Worm (Caenorhabditis elegans) whole organism, L1 larva: ENCODE data around the gene F55G7.5.

Source experiments
- C16A3.4 ChIP-seq: fragments of 150-350 bp; optimal IDR thresholded peaks from 2 replicates; lab custom pipeline; 2014; ENCODE audit warnings: missing biosample characterization, missing genetic modification characterization
- F16B12.6 ChIP-seq: fragments of 150-350 bp; optimal IDR thresholded peaks from 2 replicates; lab custom pipeline; 2014; ENCODE audit warnings: missing biosample characterization, missing genetic modification characterization
- Y116A8C.19 ChIP-seq: sonication (generic microtip); optimal IDR thresholded peaks from 2 replicates; lab custom pipeline; 2016; ENCODE audit warnings: missing compliant biosample characterization, missing genetic modification characterization, borderline replicate concordance
- ama-1 ChIP-seq: fragments of 150-350 bp; optimal IDR thresholded peaks from 2 replicates; lab custom pipeline; 2014
- blmp-1 ChIP-seq: fragments of 150-350 bp; optimal IDR thresholded peaks from 2 replicates; lab custom pipeline; 2014; ENCODE audit warnings: missing biosample characterization, missing genetic modification characterization
- ceh-63 ChIP-seq: fragments of 200-800 bp; sonication (Bioruptor generic); optimal IDR thresholded peaks from 2 replicates; lab custom pipeline; 2018; ENCODE audit warnings: mild to moderate bottlenecking, missing genetic modification characterization, missing compliant biosample characterization
- dpl-1 ChIP-seq, 3 experiments: fragments of 150-350 bp in 2 of 3; sonication (generic microtip) in 1 of 3; optimal IDR thresholded peaks; 2 replicates each; lab custom pipeline; 2014 to 2017; ENCODE audit warnings: missing biosample characterization in 3 of 3, missing genetic modification characterization in 3 of 3, missing genetic modification reagents in 3 of 3
- dsc-1 ChIP-seq: sonication (generic microtip); optimal IDR thresholded peaks from 2 replicates; lab custom pipeline; 2016; ENCODE audit warnings: mild to moderate bottlenecking, missing genetic modification characterization, missing compliant biosample characterization
- efl-1 ChIP-seq, 4 experiments: fragments of 150-350 bp; optimal IDR thresholded peaks in 3 of 4; peaks in 1 of 4; 1 replicate in 1 of 4; 2 replicates in 3 of 4; lab custom pipeline; 2014; ENCODE audit warnings: missing biosample characterization in 2 of 4, missing genetic modification characterization in 2 of 4, missing genetic modification reagents in 2 of 4
- egl-13 ChIP-seq: sonication (generic microtip); optimal IDR thresholded peaks from 2 replicates; lab custom pipeline; 2016; ENCODE audit warnings: missing genotype, missing genetic modification reagents, missing genetic modification characterization, missing compliant biosample characterization
- egl-27 ChIP-seq, 2 experiments: fragments of 150-350 bp in 1 of 2; sonication (generic microtip); optimal IDR thresholded peaks; 3 replicates each; lab custom pipeline; 2017 to 2018; ENCODE audit warnings: missing biosample characterization in 2 of 2, missing genetic modification characterization in 2 of 2, missing genetic modification reagents in 2 of 2
- elt-2 ChIP-seq: sonication (generic microtip); optimal IDR thresholded peaks from 2 replicates; lab custom pipeline; 2016; ENCODE audit warnings: missing genetic modification characterization, mild to moderate bottlenecking, inconsistent platforms, missing compliant biosample characterization, missing genetic modification reagents
- elt-3 ChIP-seq, 6 experiments: fragments of 150-350 bp in 1 of 6; sonication (generic microtip); optimal IDR thresholded peaks; 2 replicates each; lab custom pipeline; 2017 to 2018; ENCODE audit warnings: missing biosample characterization in 6 of 6, missing genetic modification characterization in 6 of 6, inconsistent platforms in 1 of 6
- fkh-4 ChIP-seq: sonication (generic microtip); optimal IDR thresholded peaks from 2 replicates; lab custom pipeline; 2016; ENCODE audit warnings: missing compliant biosample characterization, missing genetic modification characterization, borderline replicate concordance
- hlh-17 ChIP-seq: fragments of 200-800 bp; sonication (Bioruptor generic); optimal IDR thresholded peaks from 2 replicates; lab custom pipeline; 2018; ENCODE audit warnings: missing genetic modification characterization, mild to moderate bottlenecking, missing compliant biosample characterization, moderate library complexity, borderline replicate concordance
- jun-1 ChIP-seq: fragments of 150-350 bp; optimal IDR thresholded peaks from 2 replicates; lab custom pipeline; 2014; ENCODE audit warnings: missing biosample characterization, missing genetic modification reagents, missing genetic modification characterization
- lin-13 ChIP-seq: fragments of 150-350 bp; optimal IDR thresholded peaks from 2 replicates; lab custom pipeline; 2014; ENCODE audit warnings: missing biosample characterization, missing genetic modification reagents, missing genetic modification characterization
- lin-14 ChIP-seq: fragments of 200-800 bp; sonication (Bioruptor generic); optimal IDR thresholded peaks from 2 replicates; lab custom pipeline; 2018; ENCODE audit warnings: mild to moderate bottlenecking, missing genetic modification characterization, moderate library complexity, missing compliant biosample characterization
- lin-35 ChIP-seq, 2 experiments: fragments of 150-350 bp; optimal IDR thresholded peaks; 2 replicates each; lab custom pipeline; 2014; ENCODE audit warnings: missing biosample characterization in 2 of 2, missing genetic modification characterization in 2 of 2, missing genetic modification reagents in 2 of 2
- lsy-2 ChIP-seq, 2 experiments: fragments of 150-350 bp; optimal IDR thresholded peaks; 2 replicates each; lab custom pipeline; 2014; ENCODE audit warnings: missing biosample characterization in 2 of 2, missing genetic modification characterization in 2 of 2
- mab-9 ChIP-seq: fragments of 200-800 bp; sonication (Bioruptor generic); IDR thresholded peaks from 2 replicates; pipeline ENCODE4 v1.3.6; 2022; ENCODE audit warnings: missing genetic modification reagents, missing genetic modification characterization, missing compliant biosample characterization
- mdl-1 ChIP-seq, 2 experiments: fragments of 150-350 bp; optimal IDR thresholded peaks; 2 replicates each; lab custom pipeline; 2014 to 2017; ENCODE audit warnings: missing biosample characterization in 2 of 2, missing genetic modification characterization in 2 of 2, inconsistent platforms in 1 of 2
- mef-2 ChIP-seq: fragments of 150-350 bp; optimal IDR thresholded peaks from 2 replicates; lab custom pipeline; 2014; ENCODE audit warnings: missing biosample characterization, missing genetic modification characterization
- nhr-11 ChIP-seq: fragments of 150-350 bp; optimal IDR thresholded peaks from 2 replicates; lab custom pipeline; 2014; ENCODE audit warnings: missing biosample characterization, missing genetic modification characterization
- nhr-12 ChIP-seq: sonication (generic microtip); optimal IDR thresholded peaks from 2 replicates; lab custom pipeline; 2017; ENCODE audit warnings: missing biosample characterization, missing genetic modification characterization
- nhr-19 ChIP-seq: fragments of 200-800 bp; sonication (Bioruptor generic); conservative IDR thresholded peaks from 2 replicates; pipeline ENCODE4 v1.3.6; 2022; ENCODE audit warnings: missing genetic modification characterization, missing compliant biosample characterization
- nhr-20 ChIP-seq: sonication (generic microtip); optimal IDR thresholded peaks from 2 replicates; lab custom pipeline; 2016; ENCODE audit warnings: mild to moderate bottlenecking, missing genetic modification characterization, missing compliant biosample characterization
- nhr-47 ChIP-seq: sonication (generic microtip); optimal IDR thresholded peaks from 2 replicates; lab custom pipeline; 2016; ENCODE audit warnings: mild to moderate bottlenecking, missing genetic modification characterization, moderate library complexity, missing compliant biosample characterization
- nhr-71 ChIP-seq: sonication (generic microtip); optimal IDR thresholded peaks from 2 replicates; lab custom pipeline; 2016; ENCODE audit warnings: mild to moderate bottlenecking, missing genetic modification characterization, moderate library complexity, missing compliant biosample characterization
- nhr-85 ChIP-seq: sonication (generic microtip); peaks from one replicate; lab custom pipeline; 2016; ENCODE audit warnings: missing genetic modification characterization, inconsistent platforms, missing compliant biosample characterization
- nhr-90 ChIP-seq: sonication (generic microtip); optimal IDR thresholded peaks from 2 replicates; lab custom pipeline; 2016; ENCODE audit warnings: mild to moderate bottlenecking, missing genetic modification characterization, missing compliant biosample characterization; ENCODE audit not compliant: poor library complexity
- skn-1 ChIP-seq: fragments of 150-350 bp; optimal IDR thresholded peaks from 2 replicates; lab custom pipeline; 2014; ENCODE audit warnings: missing biosample characterization, missing genetic modification characterization
- snpc-4 ChIP-seq: fragments of 150-350 bp; optimal IDR thresholded peaks from 2 replicates; lab custom pipeline; 2014; ENCODE audit warnings: missing biosample characterization, missing genetic modification characterization
- snu-23 ChIP-seq: sonication (generic microtip); optimal IDR thresholded peaks from 2 replicates; lab custom pipeline; 2016; ENCODE audit warnings: missing genetic modification characterization, missing compliant biosample characterization
- sox-4 ChIP-seq: sonication (generic microtip); optimal IDR thresholded peaks from 2 replicates; lab custom pipeline; 2016; ENCODE audit warnings: missing genetic modification characterization, missing compliant biosample characterization
- sptf-1 ChIP-seq: fragments of 150-350 bp; optimal IDR thresholded peaks from 2 replicates; lab custom pipeline; 2014; ENCODE audit warnings: missing biosample characterization, missing genetic modification characterization
- swsn-7 ChIP-seq: sonication (generic microtip); optimal IDR thresholded peaks from 2 replicates; lab custom pipeline; 2016; ENCODE audit warnings: missing genetic modification characterization, missing compliant biosample characterization
- tbx-2 ChIP-seq: sonication (generic microtip); optimal IDR thresholded peaks from 2 replicates; lab custom pipeline; 2016; ENCODE audit warnings: missing genetic modification characterization, missing compliant biosample characterization
- tlp-1 ChIP-seq: fragments of 150-350 bp; optimal IDR thresholded peaks from 2 replicates; lab custom pipeline; 2014; ENCODE audit warnings: missing biosample characterization, missing genetic modification characterization
- unc-130 ChIP-seq: fragments of 150-350 bp; optimal IDR thresholded peaks from 2 replicates; lab custom pipeline; 2017; ENCODE audit warnings: missing biosample characterization, missing genetic modification characterization, inconsistent platforms
- unc-62 ChIP-seq: fragments of 150-350 bp; optimal IDR thresholded peaks from 2 replicates; lab custom pipeline; 2014; ENCODE audit warnings: missing biosample characterization, missing genetic modification reagents, missing genetic modification characterization
- vab-15 ChIP-seq: sonication (generic microtip); optimal IDR thresholded peaks from 2 replicates; lab custom pipeline; 2017; ENCODE audit warnings: missing genotype, mild to moderate bottlenecking, missing genetic modification characterization, missing compliant biosample characterization
- xbp-1 ChIP-seq: sonication (generic microtip); optimal IDR thresholded peaks from 2 replicates; lab custom pipeline; 2016; ENCODE audit warnings: missing genetic modification characterization, missing compliant biosample characterization
- zag-1 ChIP-seq: fragments of 150-350 bp; optimal IDR thresholded peaks from 2 replicates; lab custom pipeline; 2014; ENCODE audit warnings: missing biosample characterization, missing genetic modification characterization

Gene F55G7.5

ce11 chrX:11968024-11968598 is 29.4 kb upstream of the F55G7.5 start:
- TF ChIP-seq mef-2 (tag; lab: Kevin White, UChicago) (no peak), lin-35 (GFP tag; optimal IDR thresholded peaks at IDR 0.05; lab: Kevin White, UChicago) (no peak), tlp-1 (tag; lab: Kevin White, UChicago) (peak; percentile 21), xbp-1 (tag; lab: Kevin White, UChicago) (no peak), elt-3 (tag; optimal IDR thresholded peaks at IDR 0.05; lab: Kevin White, UChicago) (peak in 1 of 6 experiments; percentile 19), blmp-1 (tag; lab: Kevin White, UChicago) (peak; percentile 12), egl-27 (tag; optimal IDR thresholded peaks at IDR 0.05; lab: Kevin White, UChicago) (no peak), nhr-11 (tag; lab: Kevin White, UChicago) (no peak), swsn-7 (no peak), elt-2 (tag; lab: Kevin White, UChicago) (peak; percentile 82), sox-4 (no peak), nhr-85 (tag; lab: Kevin White, UChicago) (peak; percentile 60), vab-15 (tag; lab: Kevin White, UChicago) (no peak)

DNA sequence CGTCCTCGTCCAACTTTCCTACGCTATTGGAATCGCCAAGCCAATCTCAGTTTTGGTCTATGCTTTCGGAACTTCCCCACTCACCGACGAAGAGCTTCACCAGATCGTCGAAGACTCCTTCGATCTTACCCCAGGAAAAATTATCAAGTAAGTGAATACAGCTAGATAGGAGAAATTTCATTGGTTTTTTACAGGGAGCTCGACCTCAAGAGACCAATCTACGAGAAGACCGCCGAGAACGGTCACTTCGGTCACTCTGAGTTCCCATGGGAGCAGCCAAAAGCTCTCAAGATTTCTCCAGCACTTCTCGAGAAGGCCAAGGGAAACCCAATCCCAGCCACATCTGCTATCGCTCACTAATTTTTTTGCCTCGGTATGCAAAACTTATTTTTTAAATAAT is 28.3 kb upstream of the F55G7.5 start:
- no peak for TF ChIP-seq sox-4
- TF ChIP-seq vab-15 (tag; lab: Kevin White, UChicago), result no peak
- no peak for TF ChIP-seq sptf-1 (tag; lab: Kevin White, UChicago)
- no peak for TF ChIP-seq lsy-2 (tag; optimal IDR thresholded peaks at IDR 0.05; lab: Kevin White, UChicago)
- TF ChIP-seq, all 84 proteins: peak for 0

DNA sequence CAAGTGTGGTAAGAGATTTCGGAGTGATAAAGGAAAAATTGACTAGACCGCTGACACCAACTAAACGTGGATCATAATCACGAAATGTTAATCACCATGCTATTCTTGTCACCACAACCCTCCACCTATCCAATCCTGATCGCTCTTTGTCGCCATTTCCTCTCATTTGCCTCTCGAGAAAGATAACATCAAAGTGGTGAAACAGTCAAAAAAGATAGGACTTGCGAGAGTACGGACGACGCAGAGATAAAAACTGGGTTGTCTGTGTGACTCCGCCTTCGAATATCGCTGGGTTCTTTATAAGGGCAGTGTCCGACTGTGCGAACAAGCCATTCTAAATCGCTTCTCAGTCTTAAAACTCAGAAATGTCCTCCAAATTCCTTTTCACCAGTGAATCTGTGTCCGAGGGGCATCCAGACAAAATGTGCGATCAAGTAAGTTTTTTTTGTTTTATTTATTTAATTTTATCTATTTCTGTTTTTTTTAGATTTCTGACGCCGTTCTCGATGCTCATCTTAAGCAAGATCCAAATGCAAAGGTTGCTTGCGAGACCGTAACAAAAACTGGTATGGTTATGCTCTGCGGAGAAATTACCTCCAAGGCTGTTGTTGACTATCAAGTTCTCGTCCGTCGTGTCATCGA is 27.1 kb upstream of the F55G7.5 start, which contains the start of gene sams-1:
sams-1 (plus strand) TSS at position 300 of the 642 bp plus-strand sequence.
- TF ChIP-seq C16A3.4 (no peak), unc-130 (tag; lab: Kevin White, UChicago) (no peak), efl-1 (optimal IDR thresholded peaks at IDR 0.05; lab: Kevin White, UChicago) (no peak), efl-1 (GFP tag; optimal IDR thresholded peaks at IDR 0.05 in 1 of 2; lab: Kevin White, UChicago) (peak in 1 of 2 experiments; percentile 8), F16B12.6 (no peak), lin-14 (GFP tag; lab: Kevin White, UChicago) (peak; percentile 38), egl-13 (no peak), dsc-1 (tag; lab: Kevin White, UChicago) (no peak), fkh-4 (tag; lab: Kevin White, UChicago) (no peak), ama-1 (peak; percentile 78), nhr-90 (no peak), nhr-19 (GFP tag; lab: Robert Waterston, UW) (peak; percentile 40), nhr-85 (tag; lab: Kevin White, UChicago) (peak; percentile 72), lin-35 (GFP tag; optimal IDR thresholded peaks at IDR 0.05; lab: Kevin White, UChicago) (peak in 1 of 2 experiments; percentile 39), mdl-1 (tag; optimal IDR thresholded peaks at IDR 0.05; lab: Kevin White, UChicago) (no peak), elt-3 (tag; optimal IDR thresholded peaks at IDR 0.05; lab: Kevin White, UChicago) (peak in 1 of 6 experiments; percentile 59), elt-2 (tag; lab: Kevin White, UChicago) (peak; percentile 50), dpl-1 (GFP tag; optimal IDR thresholded peaks at IDR 0.05; lab: Kevin White, UChicago) (no peak), snu-23 (GFP tag; lab: Kevin White, UChicago) (peak; percentile 39), nhr-20 (tag; lab: Kevin White, UChicago) (peak; percentile 40), jun-1 (tag; lab: Kevin White, UChicago) (no peak), lin-13 (no peak), sptf-1 (tag; lab: Kevin White, UChicago) (no peak), snpc-4 (tag; lab: Kevin White, UChicago) (no peak), zag-1 (no peak), nhr-47 (tag; lab: Kevin White, UChicago) (peak; percentile 23), mab-9 (GFP tag; lab: Robert Waterston, UW) (no peak), skn-1 (tag; lab: Kevin White, UChicago) (peak; percentile 30), blmp-1 (tag; lab: Kevin White, UChicago) (peak; percentile 68), nhr-71 (tag; lab: Kevin White, UChicago) (peak; percentile 16), Y116A8C.19 (tag; lab: Kevin White, UChicago) (no peak), hlh-17 (GFP tag; lab: Kevin White, UChicago) (no peak), ceh-63 (no peak), unc-62 (GFP tag; lab: Kevin White, UChicago) (no peak), nhr-12 (tag; lab: Kevin White, UChicago) (no peak), tbx-2 (no peak)
